Worm (Caenorhabditis elegans) whole organism, L4/young adult: ENCODE results near the gene tbc-6.

Source experiments
- W03F9.2 ChIP-seq: fragments of 150-350 bp; optimal IDR thresholded peaks from 2 replicates; lab custom pipeline; 2014; ENCODE audit warnings: missing biosample characterization, missing genetic modification characterization
- dao-5 ChIP-seq: sonication (generic microtip); optimal IDR thresholded peaks from 2 replicates; lab custom pipeline; 2016; ENCODE audit warnings: missing genotype, missing genetic modification characterization, moderate library complexity, missing compliant biosample characterization
- him-1 ChIP-seq: sonication (generic microtip); optimal IDR thresholded peaks from 2 replicates; lab custom pipeline; 2016; ENCODE audit warnings: missing genotype, missing genetic modification reagents, missing genetic modification characterization, missing compliant biosample characterization

Gene tbc-6

DNA sequence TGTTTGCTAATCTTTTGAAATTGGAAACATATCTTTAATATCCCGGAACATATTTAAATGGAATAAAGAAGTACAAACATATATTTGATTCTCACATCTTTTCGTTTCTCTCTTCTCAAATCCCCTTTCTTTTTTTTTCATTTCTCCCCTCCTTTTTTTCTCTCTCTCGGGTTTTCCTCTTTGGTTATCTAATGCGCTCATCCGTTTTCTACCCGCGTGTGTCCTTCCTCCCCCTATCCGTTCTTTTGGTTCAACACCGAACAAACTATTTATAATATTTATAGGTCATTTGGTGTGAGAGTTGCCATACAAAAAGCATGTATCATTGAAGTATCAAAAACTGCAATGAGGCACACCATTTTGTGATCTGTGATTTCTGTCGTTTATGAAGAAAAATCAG, 24.0 kb upstream of the tbc-6 start:
- no peak for TF ChIP-seq dao-5 (tag; lab: Kevin White, UChicago)
- no peak for TF ChIP-seq W03F9.2 (tag; lab: Kevin White, UChicago)
- TF ChIP-seq him-1 (tag; lab: Kevin White, UChicago): peak; percentile 40

DNA sequence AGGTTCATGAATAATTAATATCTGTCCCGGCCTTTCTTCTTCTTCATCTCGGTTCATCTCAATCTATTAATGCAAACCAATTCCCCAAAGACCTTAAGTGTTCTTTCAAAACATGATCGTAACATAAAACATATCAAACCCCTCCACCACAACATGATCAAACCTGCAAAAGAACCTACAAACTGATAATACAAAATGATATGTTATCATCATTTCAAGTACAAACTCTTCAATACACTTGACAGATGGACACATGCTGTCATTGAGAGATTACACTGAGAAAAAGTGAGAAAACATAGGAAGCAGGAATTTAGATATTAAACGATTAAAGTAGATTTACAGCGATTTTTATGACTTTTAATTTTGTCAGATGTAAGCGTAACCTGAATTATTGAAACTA, 23.4 kb upstream of the tbc-6 start:
- no peak for TF ChIP-seq W03F9.2 (tag; lab: Kevin White, UChicago)
- TF ChIP-seq him-1 (tag; lab: Kevin White, UChicago): no peak
- TF ChIP-seq dao-5 (tag; lab: Kevin White, UChicago): no peak

DNA sequence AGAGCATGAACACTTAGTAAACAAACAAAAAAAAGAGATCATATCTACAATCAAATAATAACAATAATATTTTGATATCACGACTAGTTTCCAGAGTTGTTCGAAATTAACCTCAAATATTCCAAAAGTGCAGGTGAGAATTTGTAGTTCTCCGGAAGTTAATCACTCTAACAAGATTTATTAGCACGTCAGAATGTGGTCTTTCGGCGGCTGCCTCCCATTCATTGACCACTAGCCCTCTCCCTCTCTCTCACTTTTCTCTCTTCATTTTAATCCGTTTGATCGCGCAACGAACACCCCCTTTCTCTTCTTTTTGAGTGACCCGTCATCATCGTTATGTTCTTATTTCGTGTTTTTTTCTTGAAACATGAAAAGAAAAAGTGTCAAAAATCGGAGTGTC, 22.2 kb upstream of the tbc-6 start:
- TF ChIP-seq W03F9.2 (tag; lab: Kevin White, UChicago) (no peak), him-1 (tag; lab: Kevin White, UChicago) (no peak), dao-5 (tag; lab: Kevin White, UChicago) (no peak)

DNA sequence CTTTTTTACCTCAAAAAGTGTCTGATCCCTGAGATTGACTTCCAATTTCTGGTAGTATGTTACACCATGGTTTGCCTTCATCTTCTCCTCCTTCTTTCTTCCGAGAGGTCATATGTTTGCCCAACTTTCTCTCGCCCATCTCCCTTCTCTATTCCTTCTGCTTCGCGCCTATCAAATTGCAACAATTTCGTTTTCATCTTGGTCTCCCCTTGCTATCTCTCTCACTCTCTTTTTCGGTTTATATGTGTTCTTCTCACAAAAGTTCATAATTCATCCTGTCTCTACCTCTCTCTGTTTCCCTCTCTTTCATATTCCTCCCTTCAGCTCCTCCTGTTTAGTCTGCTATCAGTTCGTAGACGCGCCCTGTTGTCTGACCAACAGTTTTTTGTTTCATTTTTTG, 21.2 kb upstream of the tbc-6 start:
- TF ChIP-seq W03F9.2 (tag; lab: Kevin White, UChicago) (no peak), dao-5 (tag; lab: Kevin White, UChicago) (no peak), him-1 (tag; lab: Kevin White, UChicago) (no peak)

DNA sequence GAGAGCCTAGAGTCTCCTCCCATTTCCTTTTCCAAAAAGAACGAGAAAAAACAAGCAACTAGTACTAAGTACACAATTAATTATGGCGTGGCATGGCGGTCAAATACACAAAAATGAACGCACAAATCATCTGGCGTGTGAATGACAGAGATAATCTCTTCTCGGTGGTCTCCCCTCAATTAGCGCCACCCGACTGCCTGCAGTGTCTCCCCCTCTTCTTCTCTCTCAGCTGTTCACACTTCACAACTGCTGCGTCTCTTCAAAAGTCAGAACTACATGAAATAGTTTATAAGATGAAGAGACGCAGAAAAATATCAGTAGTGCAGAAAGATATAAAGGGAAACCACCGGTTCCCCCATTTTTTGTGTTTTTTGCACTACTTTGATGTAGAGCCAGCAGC, 20.5 kb upstream of the tbc-6 start:
- no peak for TF ChIP-seq W03F9.2 (tag; lab: Kevin White, UChicago)
- TF ChIP-seq him-1 (tag; lab: Kevin White, UChicago): no peak
- TF ChIP-seq dao-5 (tag; lab: Kevin White, UChicago): no peak

DNA sequence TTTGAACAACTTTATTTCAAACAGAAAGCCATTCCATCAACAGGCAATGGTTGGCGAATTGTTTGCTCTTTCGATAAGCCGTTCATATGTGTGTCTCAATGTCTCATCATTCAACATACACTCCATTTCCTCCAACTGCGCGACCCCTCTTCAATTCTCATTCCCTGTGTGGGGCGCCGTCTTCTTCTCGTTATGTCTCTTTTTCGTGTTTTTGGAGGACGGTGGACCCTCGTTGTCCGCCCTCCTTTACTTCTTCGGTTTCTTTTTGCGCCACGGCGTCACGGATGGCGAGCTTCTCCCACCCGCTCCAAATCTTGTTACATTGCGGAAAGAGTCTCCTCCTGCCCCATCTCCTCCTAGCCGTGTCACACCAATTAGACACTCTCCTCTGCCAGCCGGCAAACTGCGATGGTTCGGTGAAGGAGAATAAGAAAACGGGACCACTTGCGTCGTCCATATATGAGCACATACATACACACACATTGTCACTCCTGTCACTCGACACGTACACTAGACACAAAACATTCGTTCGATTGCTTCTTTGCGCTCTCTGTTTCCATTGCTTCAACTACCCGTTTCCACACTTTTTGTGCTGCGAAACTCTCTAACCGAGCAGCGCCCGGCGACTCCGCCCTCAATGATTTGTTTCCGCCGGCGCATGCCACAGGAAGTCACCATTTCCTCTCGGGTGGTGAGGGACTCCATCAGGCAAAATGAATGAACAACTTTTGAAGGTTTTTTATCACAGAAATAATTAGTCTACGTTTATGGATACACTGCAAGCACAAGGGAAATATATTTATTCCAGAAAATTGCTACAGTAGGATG, 19.6 kb upstream of the tbc-6 start:
- TF ChIP-seq W03F9.2 (tag; lab: Kevin White, UChicago) (no peak), him-1 (tag; lab: Kevin White, UChicago) (peak; percentile 6), dao-5 (tag; lab: Kevin White, UChicago) (no peak)

DNA sequence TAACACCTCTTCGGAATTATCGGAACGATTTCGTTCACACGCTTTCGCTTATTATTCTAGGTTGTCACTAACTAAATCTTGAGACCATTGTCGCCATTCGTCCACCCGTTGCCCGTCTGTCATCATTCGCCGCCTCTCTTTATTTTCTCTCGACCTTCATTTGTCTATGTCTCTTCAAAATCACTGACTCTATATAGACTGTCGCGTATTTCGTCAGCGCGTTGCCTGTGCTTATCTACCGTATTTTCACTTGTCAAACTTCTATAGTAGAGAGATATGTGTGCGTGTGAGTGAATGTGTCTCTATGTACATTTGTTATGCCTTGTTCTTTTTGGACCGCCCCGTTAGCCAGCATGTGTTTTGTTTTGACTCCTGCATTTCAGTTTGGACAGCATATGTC, 18.8 kb upstream of the tbc-6 start:
- TF ChIP-seq dao-5 (tag; lab: Kevin White, UChicago): no peak
- no peak for TF ChIP-seq him-1 (tag; lab: Kevin White, UChicago)
- no peak for TF ChIP-seq W03F9.2 (tag; lab: Kevin White, UChicago)

DNA sequence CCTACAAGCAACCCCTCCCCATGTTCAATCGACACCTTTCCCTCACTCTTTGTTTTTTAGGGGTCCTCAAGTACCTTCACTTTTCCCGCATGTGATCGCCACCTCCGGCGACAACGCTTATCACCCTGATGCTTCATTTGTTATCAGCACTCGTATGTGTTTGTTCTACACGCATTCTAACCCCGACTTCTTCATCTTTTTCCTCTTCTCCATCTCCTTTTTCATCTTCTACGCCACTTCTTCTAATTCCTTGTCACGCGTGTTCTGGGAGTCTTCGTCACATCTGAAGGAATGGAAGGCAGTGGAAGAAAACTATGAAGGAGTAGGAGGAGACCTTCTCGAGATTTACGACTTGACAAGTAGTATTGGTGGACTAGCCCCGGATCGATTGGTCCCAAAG, 17.9 kb upstream of the tbc-6 start:
- TF ChIP-seq dao-5 (tag; lab: Kevin White, UChicago) (no peak), him-1 (tag; lab: Kevin White, UChicago) (no peak), W03F9.2 (tag; lab: Kevin White, UChicago) (no peak)

DNA sequence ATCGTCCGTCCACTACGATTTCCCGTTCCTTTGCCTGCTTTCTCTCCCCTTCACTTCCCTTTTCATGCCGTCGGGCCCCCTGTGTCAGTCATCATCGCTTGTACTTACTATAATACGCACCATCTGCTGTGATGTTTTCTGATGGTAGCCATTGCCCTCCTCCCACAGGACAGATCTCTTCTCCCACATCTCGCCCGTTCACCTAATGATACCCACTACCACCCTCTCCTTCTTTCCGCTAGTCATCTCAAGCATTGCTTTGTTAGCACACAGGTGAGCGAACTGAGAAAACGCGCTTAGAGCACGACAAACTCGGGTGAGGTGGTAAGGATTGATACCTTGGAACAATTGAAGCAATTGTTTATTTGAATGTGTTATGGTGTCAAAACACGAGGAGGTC, 17.0 kb upstream of the tbc-6 start:
- TF ChIP-seq dao-5 (tag; lab: Kevin White, UChicago) (no peak), him-1 (tag; lab: Kevin White, UChicago) (no peak), W03F9.2 (tag; lab: Kevin White, UChicago) (no peak)

DNA sequence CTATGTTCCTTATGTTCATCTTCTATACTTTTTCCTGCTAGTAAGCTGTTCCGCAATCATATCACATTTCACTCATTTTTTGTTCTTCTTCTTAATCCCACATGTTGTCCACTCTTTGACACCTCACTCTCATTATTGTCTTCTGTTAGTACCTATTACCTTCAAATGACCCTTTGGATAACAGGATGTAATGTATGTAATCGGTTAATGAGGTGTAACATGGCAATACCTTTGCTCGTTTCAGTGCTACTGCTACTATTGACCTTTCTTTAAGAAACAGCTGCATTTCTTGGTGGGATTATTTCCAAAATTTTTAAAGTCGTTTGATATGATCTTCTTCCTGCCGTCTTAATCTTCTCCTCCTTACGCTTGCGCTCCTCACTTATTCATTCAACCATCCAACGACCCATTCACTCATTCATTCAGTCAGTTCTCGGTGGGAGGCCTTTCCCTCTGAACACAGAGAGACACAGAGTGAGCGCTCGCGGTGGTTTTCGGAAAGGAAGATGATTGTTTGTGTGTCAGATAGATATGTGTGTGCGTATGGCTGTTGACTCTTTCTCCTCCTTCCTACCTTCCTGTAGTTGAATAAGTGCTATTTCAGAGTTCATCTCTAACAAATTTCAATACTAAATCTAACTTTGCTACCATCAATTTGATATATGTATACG, 16.3 kb upstream of the tbc-6 start:
- TF ChIP-seq him-1 (tag; lab: Kevin White, UChicago) (no peak), W03F9.2 (tag; lab: Kevin White, UChicago) (no peak), dao-5 (tag; lab: Kevin White, UChicago) (no peak)

DNA sequence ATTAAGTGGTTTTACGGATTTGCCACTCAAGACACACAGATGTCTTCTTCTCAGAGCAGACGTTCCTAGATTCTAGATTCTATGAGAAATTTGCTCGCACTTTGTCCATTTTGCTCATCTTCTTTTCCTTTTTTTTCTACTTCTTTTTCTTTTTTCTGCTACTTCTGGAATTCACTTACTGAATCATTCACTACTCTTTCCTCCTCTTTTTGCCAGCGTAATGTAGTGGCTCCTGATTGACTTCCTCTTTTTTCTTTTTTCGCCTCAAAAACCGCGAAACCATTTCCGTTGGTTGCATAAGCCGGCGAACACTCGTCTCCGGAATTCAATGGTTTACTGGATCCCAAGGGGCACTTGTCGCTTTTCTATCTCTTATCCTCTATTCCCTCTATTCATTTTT, 15.7 kb upstream of the tbc-6 start:
- TF ChIP-seq W03F9.2 (tag; lab: Kevin White, UChicago) (no peak), him-1 (tag; lab: Kevin White, UChicago) (no peak), dao-5 (tag; lab: Kevin White, UChicago) (no peak)

DNA sequence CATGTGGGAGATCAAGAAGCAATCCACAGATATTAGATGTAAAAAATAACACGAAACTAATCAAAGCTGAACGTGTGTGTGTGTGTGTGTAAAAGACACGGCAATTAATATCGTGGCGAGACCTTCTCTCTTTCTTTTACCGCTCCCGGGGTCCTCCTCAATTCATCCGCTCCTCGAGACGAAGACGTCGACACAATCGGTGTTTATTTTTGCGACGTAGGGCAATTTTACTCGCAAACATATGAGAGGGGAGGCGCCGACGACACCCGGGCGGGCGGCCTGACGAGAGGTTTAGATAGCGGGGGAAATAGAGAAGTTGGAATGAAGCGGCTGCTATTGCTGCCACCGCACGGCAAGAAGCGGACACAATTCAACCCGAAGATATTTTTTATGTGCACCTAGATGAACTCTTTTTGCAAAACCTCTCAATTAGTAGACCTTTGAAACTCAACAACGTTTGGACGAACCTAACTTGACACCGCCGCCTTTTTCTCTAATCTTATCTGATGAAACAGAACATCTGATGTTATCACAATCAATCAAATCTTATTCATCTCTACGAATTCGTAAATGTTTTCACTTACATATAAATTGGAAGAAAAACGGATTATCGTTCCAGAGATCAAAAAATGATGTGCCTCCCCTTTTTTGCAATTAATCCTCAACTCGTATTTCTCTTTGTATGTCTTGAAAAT, 15.1 kb upstream of the tbc-6 start:
- TF ChIP-seq him-1 (tag; lab: Kevin White, UChicago) (no peak), W03F9.2 (tag; lab: Kevin White, UChicago) (no peak), dao-5 (tag; lab: Kevin White, UChicago) (no peak)

DNA sequence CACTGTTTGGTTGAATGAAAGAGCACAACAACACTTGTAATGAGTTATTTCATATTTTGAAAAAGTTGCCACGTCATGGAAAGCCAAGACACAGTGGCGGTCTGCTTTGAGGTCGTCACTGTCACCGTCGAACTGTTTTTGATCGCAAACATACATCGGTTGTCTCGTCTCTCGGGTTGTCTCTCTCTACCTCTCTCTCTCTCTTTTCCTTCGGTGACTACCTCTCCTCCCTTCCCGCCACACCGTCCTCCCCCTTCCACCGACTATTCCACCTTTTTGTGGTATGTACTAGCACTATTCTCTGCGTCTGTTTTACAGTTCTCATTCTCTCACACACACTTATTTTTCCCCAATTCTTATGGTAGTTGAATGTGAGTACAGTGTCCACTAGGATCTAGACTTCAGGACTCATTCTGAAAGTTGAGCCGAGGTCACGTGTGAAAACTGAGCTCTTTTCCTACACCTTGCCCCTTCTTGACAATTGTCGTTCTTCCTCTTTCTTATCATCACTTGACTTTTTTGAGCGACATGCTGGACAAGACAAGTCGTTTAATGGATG, 14.1 kb upstream of the tbc-6 start:
- TF ChIP-seq him-1 (tag; lab: Kevin White, UChicago) (no peak), dao-5 (tag; lab: Kevin White, UChicago) (no peak), W03F9.2 (tag; lab: Kevin White, UChicago) (no peak)
